Fruit fly (Drosophila melanogaster) whole organism, embryonic: ENCODE measurements around the gene Gr89a.

Source experiments
- B-H1 ChIP-seq: fragments of 200-800 bp; sonication (Bioruptor generic); IDR thresholded peaks from 3 replicates; pipeline ENCODE4 v1.3.6; 2022; ENCODE audit warnings: missing biosample characterization, missing genetic modification characterization
- CG10321 ChIP-seq: fragments of 200-800 bp; sonication (Bioruptor generic); IDR thresholded peaks from 2 replicates; pipeline ENCODE4 v1.3.6; 2022; ENCODE audit warnings: missing biosample characterization, missing genetic modification characterization
- CG11247 ChIP-seq: fragments of 200-800 bp; sonication (Bioruptor generic); IDR thresholded peaks from 2 replicates; pipeline ENCODE4 v1.3.6; 2022; ENCODE audit warnings: missing biosample characterization, missing genetic modification characterization
- CG11696 ChIP-seq: fragments of 200-800 bp; sonication (Bioruptor generic); IDR thresholded peaks from 2 replicates; pipeline ENCODE4 v1.3.6; 2022; ENCODE audit warnings: missing biosample characterization, missing genetic modification characterization
- CG11723 ChIP-seq: fragments of 200-800 bp; sonication (Bioruptor generic); optimal IDR thresholded peaks from 2 replicates; lab custom pipeline; 2017; ENCODE audit warnings: missing biosample characterization, mild to moderate bottlenecking, missing genetic modification characterization
- CG15269 ChIP-seq: fragments of 200-800 bp; sonication (Bioruptor generic); optimal IDR thresholded peaks from 2 replicates; lab custom pipeline; 2018; ENCODE audit warnings: missing biosample characterization, mild to moderate bottlenecking, missing genetic modification characterization, moderate library complexity
- CG15479 ChIP-seq: fragments of 200-800 bp; sonication (Bioruptor generic); optimal IDR thresholded peaks from 3 replicates; lab custom pipeline; 2019; ENCODE audit warnings: missing biosample characterization, mild to moderate bottlenecking, missing genetic modification characterization, moderate library complexity
- CG18619 ChIP-seq: fragments of 200-800 bp; sonication (Bioruptor generic); optimal IDR thresholded peaks from 3 replicates; lab custom pipeline; 2017; ENCODE audit warnings: missing biosample characterization, mild to moderate bottlenecking, missing genetic modification characterization
- CG2129 ChIP-seq: fragments of 200-800 bp; sonication (Bioruptor generic); IDR thresholded peaks from 2 replicates; pipeline ENCODE4 v1.3.6; 2022; ENCODE audit warnings: missing biosample characterization, missing genetic modification characterization; ENCODE audit not compliant: partially characterized antibody
- CG2202 ChIP-seq: fragments of 200-800 bp; sonication (Bioruptor generic); optimal IDR thresholded peaks from 2 replicates; lab custom pipeline; 2018; ENCODE audit warnings: missing biosample characterization, mild to moderate bottlenecking, missing genetic modification characterization
- CG2712 ChIP-seq: fragments of 200-800 bp; optimal IDR thresholded peaks from 3 replicates; lab custom pipeline; 2019; ENCODE audit warnings: missing biosample characterization, mild to moderate bottlenecking, missing genetic modification characterization, moderate library complexity
- CG3407 ChIP-seq: fragments of 200-800 bp; sonication (Bioruptor generic); optimal IDR thresholded peaks from 2 replicates; lab custom pipeline; 2018; ENCODE audit warnings: missing biosample characterization, mild to moderate bottlenecking, missing genetic modification characterization
- CG4282 ChIP-seq: fragments of 200-800 bp; sonication (Bioruptor generic); optimal IDR thresholded peaks from 2 replicates; lab custom pipeline; 2016; ENCODE audit warnings: missing biosample characterization, missing genetic modification characterization
- CG43689 ChIP-seq: fragments of 200-800 bp; sonication (Bioruptor generic); IDR thresholded peaks from 2 replicates; pipeline ENCODE4 v1.3.6; 2022; ENCODE audit warnings: missing biosample characterization, missing genetic modification characterization
- CG8290 ChIP-seq, 3 experiments: fragments of 200-800 bp; sonication (Bioruptor generic); optimal IDR thresholded peaks; 2 replicates each; lab custom pipeline; 2016 to 2019; ENCODE audit warnings: missing biosample characterization in 3 of 3, missing genetic modification characterization in 3 of 3, mild to moderate bottlenecking in 2 of 3, moderate library complexity in 1 of 3
- Chrac-16 ChIP-seq: fragments of 200-800 bp; sonication (Bioruptor generic); optimal IDR thresholded peaks from 3 replicates; lab custom pipeline; 2016; ENCODE audit warnings: missing biosample characterization, missing genetic modification characterization
- CrebB ChIP-seq: fragments of 200-800 bp; sonication (Bioruptor generic); optimal IDR thresholded peaks from 3 replicates; lab custom pipeline; 2018; ENCODE audit warnings: missing biosample characterization, mild to moderate bottlenecking, missing genetic modification characterization
- Dbx ChIP-seq: fragments of 200-800 bp; sonication (Bioruptor generic); IDR thresholded peaks from 3 replicates; pipeline ENCODE4 v1.3.6; 2022; ENCODE audit warnings: missing biosample characterization, missing genetic modification characterization
- Dek ChIP-seq: fragments of 200-800 bp; sonication (Bioruptor generic); optimal IDR thresholded peaks from 3 replicates; lab custom pipeline; 2019; ENCODE audit warnings: missing biosample characterization, mild to moderate bottlenecking, missing genetic modification characterization, moderate library complexity
- HmgD ChIP-seq: fragments of 200-800 bp; sonication (Bioruptor generic); optimal IDR thresholded peaks from 3 replicates; lab custom pipeline; 2016; ENCODE audit warnings: missing biosample characterization, missing genetic modification characterization
- Lhr ChIP-seq: fragments of 200-800 bp; sonication (Bioruptor generic); optimal IDR thresholded peaks from 3 replicates; lab custom pipeline; 2017; ENCODE audit warnings: mild to moderate bottlenecking, missing biosample characterization, missing genetic modification reagents, missing genetic modification characterization
- Lpt ChIP-seq: fragments of >200 bp; optimal IDR thresholded peaks from 2 replicates; lab custom pipeline; 2018; ENCODE audit warnings: missing biosample characterization, missing genetic modification characterization
- NfI ChIP-seq: fragments of 200-800 bp; sonication (Bioruptor generic); optimal IDR thresholded peaks from 3 replicates; lab custom pipeline; 2018; ENCODE audit warnings: missing biosample characterization, mild to moderate bottlenecking, missing genetic modification characterization, moderate library complexity
- Ravus ChIP-seq: fragments of 200-800 bp; sonication (Bioruptor generic); IDR thresholded peaks from 2 replicates; pipeline ENCODE4 v1.3.6; 2022; ENCODE audit warnings: missing biosample characterization, missing genetic modification characterization
- Six4 ChIP-seq: fragments of 200-800 bp; sonication (Bioruptor generic); optimal IDR thresholded peaks from 2 replicates; lab custom pipeline; 2016; ENCODE audit warnings: missing biosample characterization, missing genetic modification characterization
- Sry-β ChIP-seq: fragments of 200-800 bp; sonication (Bioruptor generic); optimal IDR thresholded peaks from 2 replicates; lab custom pipeline; 2018; ENCODE audit warnings: missing biosample characterization, mild to moderate bottlenecking, missing genetic modification characterization, moderate library complexity
- Usf ChIP-seq: fragments of 200-800 bp; sonication (Bioruptor generic); optimal IDR thresholded peaks from 2 replicates; lab custom pipeline; 2017; ENCODE audit warnings: missing genotype, missing biosample characterization, missing genetic modification characterization
- Xbp1 ChIP-seq: fragments of 200-800 bp; sonication (Bioruptor generic); optimal IDR thresholded peaks from 3 replicates; lab custom pipeline; 2016; ENCODE audit warnings: missing biosample characterization, mild to moderate bottlenecking, missing genetic modification characterization
- ac ChIP-seq: fragments of 200-800 bp; sonication (Bioruptor generic); optimal IDR thresholded peaks from 3 replicates; lab custom pipeline; 2017; ENCODE audit warnings: missing biosample characterization, mild to moderate bottlenecking, missing genetic modification characterization
- ap ChIP-seq: fragments of 200-800 bp; sonication (Bioruptor generic); IDR thresholded peaks from 2 replicates; pipeline ENCODE4 v1.3.6; 2022; ENCODE audit warnings: missing biosample characterization, missing genetic modification characterization
- cad ChIP-seq: fragments of >200 bp; optimal IDR thresholded peaks from 2 replicates; lab custom pipeline; 2017; ENCODE audit warnings: missing biosample characterization, missing genetic modification characterization
- chinmo ChIP-seq: fragments of 200-800 bp; sonication (Bioruptor generic); IDR thresholded peaks from 4 replicates; pipeline ENCODE4 v1.3.6; 2022; ENCODE audit warnings: missing biosample characterization, missing genetic modification characterization; ENCODE audit not compliant: partially characterized antibody
- disco-r ChIP-seq: fragments of 200-800 bp; sonication (Bioruptor generic); optimal IDR thresholded peaks from 2 replicates; lab custom pipeline; 2016; ENCODE audit warnings: missing biosample characterization, missing genetic modification characterization
- dpn ChIP-seq, 2 experiments: fragments of 200-800 bp; sonication (Bioruptor generic); optimal IDR thresholded peaks; 3 replicates each; lab custom pipeline; 2016; ENCODE audit warnings: missing biosample characterization in 2 of 2, missing genetic modification characterization in 2 of 2
- fd64A ChIP-seq: fragments of 200-800 bp; sonication (Bioruptor generic); optimal IDR thresholded peaks from 3 replicates; lab custom pipeline; 2018; ENCODE audit warnings: missing biosample characterization, mild to moderate bottlenecking, missing genetic modification characterization
- fd96Cb ChIP-seq: fragments of 200-800 bp; sonication (Bioruptor generic); optimal IDR thresholded peaks from 2 replicates; lab custom pipeline; 2018; ENCODE audit warnings: missing biosample characterization, mild to moderate bottlenecking, missing genetic modification characterization, moderate library complexity
- hkb ChIP-seq, 2 experiments: fragments of 200-800 bp in 1 of 2; fragments of >200 bp in 1 of 2; sonication (Bioruptor generic) in 1 of 2; IDR thresholded peaks in 1 of 2; optimal IDR thresholded peaks in 1 of 2; 2 replicates each; pipeline versions ENCODE4 v1.3.6 to Lab custom; 2017 to 2022; ENCODE audit warnings: missing biosample characterization in 1 of 2, missing genetic modification characterization in 1 of 2
- klu ChIP-seq: fragments of 200-800 bp; sonication (Bioruptor generic); IDR thresholded peaks from 2 replicates; pipeline ENCODE4 v1.3.6; 2022; ENCODE audit warnings: missing biosample characterization, missing genetic modification characterization
- lilli ChIP-seq: fragments of 200-800 bp; sonication (Bioruptor generic); optimal IDR thresholded peaks from 3 replicates; lab custom pipeline; 2016; ENCODE audit warnings: missing biosample characterization, missing genetic modification characterization
- mirr ChIP-seq: fragments of 200-800 bp; sonication (Bioruptor generic); optimal IDR thresholded peaks from 3 replicates; lab custom pipeline; 2018; ENCODE audit warnings: missing biosample characterization, mild to moderate bottlenecking, missing genetic modification characterization
- odd ChIP-seq: fragments of 200-800 bp; sonication (Bioruptor generic); optimal IDR thresholded peaks from 2 replicates; lab custom pipeline; 2017; ENCODE audit warnings: missing biosample characterization, mild to moderate bottlenecking, missing genetic modification characterization
- pita ChIP-seq: fragments of 200-800 bp; sonication (Bioruptor generic); optimal IDR thresholded peaks from 2 replicates; lab custom pipeline; 2017; ENCODE audit warnings: missing biosample characterization, mild to moderate bottlenecking, missing genetic modification characterization
- prd ChIP-seq, 3 experiments: fragments of >200 bp in 2 of 3; fragments of 200-800 bp in 1 of 3; sonication (Bioruptor generic) in 1 of 3; optimal IDR thresholded peaks in 2 of 3; IDR thresholded peaks in 1 of 3; 2 replicates in 2 of 3; 3 replicates in 1 of 3; pipeline versions ENCODE4 v1.3.6 to Lab custom; 2017 to 2022; ENCODE audit warnings: missing biosample characterization in 1 of 3, missing genetic modification characterization in 1 of 3
- schlank ChIP-seq: fragments of 200-800 bp; sonication (Bioruptor generic); optimal IDR thresholded peaks from 2 replicates; lab custom pipeline; 2018; ENCODE audit warnings: missing biosample characterization, mild to moderate bottlenecking, missing genetic modification characterization
- slbo ChIP-seq: fragments of 200-800 bp; sonication (Bioruptor generic); IDR thresholded peaks from 2 replicates; pipeline ENCODE4 v1.3.6; 2022; ENCODE audit warnings: missing biosample characterization, missing genetic modification characterization
- tll ChIP-seq, 2 experiments: fragments of 200-800 bp in 1 of 2; fragments of >200 bp in 1 of 2; sonication (Bioruptor generic) in 1 of 2; optimal IDR thresholded peaks; 2 replicates each; lab custom pipeline; 2017 to 2019; ENCODE audit warnings: missing biosample characterization in 2 of 2, missing genetic modification characterization in 2 of 2, mild to moderate bottlenecking in 1 of 2, moderate library complexity in 1 of 2
- twi ChIP-seq: fragments of 200-800 bp; optimal IDR thresholded peaks from 2 replicates; lab custom pipeline; 2019; ENCODE audit warnings: missing biosample characterization, mild to moderate bottlenecking, missing genetic modification characterization, moderate library complexity
- zfh1 ChIP-seq: fragments of 200-800 bp; sonication (Bioruptor generic); IDR thresholded peaks from 3 replicates; pipeline ENCODE4 v1.3.6; 2022; ENCODE audit warnings: missing biosample characterization, missing genetic modification characterization

The Gr89a gene

dm6 chr3R:16469501-16470263, 29.1 kb downstream of the Gr89a start, which contains the start of the genes CG42232 and CSN5 (continued):
- no peak for TF ChIP-seq hkb (optimal IDR thresholded peaks at IDR 0.05; lab: Kevin White, UChicago)
- TF ChIP-seq hkb (GFP tag; IDR thresholded peaks at IDR 0.05; lab: Robert Waterston, UW), result peak; percentile 51; the same call in 1 of the 2 replicates
- TF ChIP-seq odd (GFP tag; lab: Kevin White, UChicago), result no peak
- peak; percentile 78 for TF ChIP-seq Xbp1
- TF ChIP-seq B-H1, result no peak
- peak; percentile 71 for TF ChIP-seq Chrac-16 (GFP tag; lab: Kevin White, UChicago)
- TF ChIP-seq mirr (GFP tag; lab: Kevin White, UChicago), result no peak
- no peak for TF ChIP-seq lilli
- no peak for TF ChIP-seq Lhr (GFP tag; lab: Kevin White, UChicago)
- TF ChIP-seq Ravus (GFP tag; lab: Robert Waterston, UW), result no peak
- TF ChIP-seq Lpt, result no peak
- peak; percentile 49 for TF ChIP-seq fd96Cb (tag; lab: Kevin White, UChicago)
- no peak for TF ChIP-seq CG2202 (tag; lab: Kevin White, UChicago)
- no peak for TF ChIP-seq HmgD
- TF ChIP-seq dpn (GFP tag; optimal IDR thresholded peaks at IDR 0.05; lab: Kevin White, UChicago), result peak in 1 of 2 experiments; percentile 69
- peak; percentile 14 for TF ChIP-seq Six4
- TF ChIP-seq Dek (tag; lab: Kevin White, UChicago), result peak; percentile 28
- TF ChIP-seq twi (tag; lab: Kevin White, UChicago), result peak; percentile 12
- no peak for TF ChIP-seq schlank (tag; lab: Kevin White, UChicago)
- peak; percentile 13 for TF ChIP-seq Usf (GFP tag; lab: Kevin White, UChicago)
- no peak for TF ChIP-seq pita (GFP tag; lab: Kevin White, UChicago)
- TF ChIP-seq tll (GFP tag; optimal IDR thresholded peaks at IDR 0.05; lab: Kevin White, UChicago), result peak in 1 of 2 experiments; percentile 28
- no peak for TF ChIP-seq ac (GFP tag; lab: Kevin White, UChicago)
- no peak for TF ChIP-seq CG43689 (GFP tag; lab: Robert Waterston, UW)
- TF ChIP-seq klu, result no peak
- no peak for TF ChIP-seq Sry-β (GFP tag; lab: Kevin White, UChicago)
- no peak for TF ChIP-seq disco-r
- TF ChIP-seq Dbx (GFP tag; lab: Robert Waterston, UW), result peak; percentile 47; the same call in 1 of the 3 replicates
- no peak for TF ChIP-seq cad
- no peak for TF ChIP-seq NfI (GFP tag; lab: Kevin White, UChicago)
- TF ChIP-seq CG10321 (GFP tag; lab: Robert Waterston, UW), result no peak
- peak; percentile 2 for TF ChIP-seq CG2712
- TF ChIP-seq CG11723 (GFP tag; lab: Kevin White, UChicago), result no peak
- no peak for TF ChIP-seq fd64A (GFP tag; lab: Kevin White, UChicago)
- peak; percentile 30 for TF ChIP-seq CG15479
- no peak for TF ChIP-seq zfh1
- no peak for TF ChIP-seq CG8290 (GFP tag; optimal IDR thresholded peaks at IDR 0.05; lab: Kevin White, UChicago)
- no peak for TF ChIP-seq CG8290 (tag; optimal IDR thresholded peaks at IDR 0.05; lab: Kevin White, UChicago)
- no peak for TF ChIP-seq CG11696
- TF ChIP-seq chinmo (GFP tag; lab: Robert Waterston, UW), result no peak
- TF ChIP-seq CG3407, result no peak
- peak; percentile 69 for TF ChIP-seq slbo (GFP tag; lab: Robert Waterston, UW)
- TF ChIP-seq CG4282 (GFP tag; lab: Kevin White, UChicago), result no peak
- no peak for TF ChIP-seq CrebB (tag; lab: Kevin White, UChicago)
- TF ChIP-seq CG11247 (GFP tag; lab: Robert Waterston, UW), result no peak
- no peak for TF ChIP-seq CG15269 (tag; lab: Kevin White, UChicago)
- peak; percentile 38; the same call in 1 of the 2 replicates for TF ChIP-seq ap (GFP tag; lab: Robert Waterston, UW)
- no peak for TF ChIP-seq prd (optimal IDR thresholded peaks at IDR 0.05; lab: Kevin White, UChicago)
- TF ChIP-seq prd (GFP tag; IDR thresholded peaks at IDR 0.05; lab: Robert Waterston, UW), result peak; percentile 59; the same call in 2 of the 3 replicates
- no peak; the same call in 1 of the 2 replicates for TF ChIP-seq CG2129
- peak; percentile 9 for TF ChIP-seq CG18619 (GFP tag; lab: Kevin White, UChicago)
